Worm (Caenorhabditis elegans) whole organism, L3 larva: ENCODE results near the gene nhr-41.

Experiments used
- R02D3.7 ChIP-seq: fragments of 150-350 bp; optimal IDR thresholded peaks from 2 replicates; lab custom pipeline; 2014; ENCODE audit warnings: missing biosample characterization, missing genetic modification characterization
- ZK546.5 ChIP-seq: sonication (generic microtip); optimal IDR thresholded peaks from 2 replicates; lab custom pipeline; 2017; ENCODE audit warnings: missing biosample characterization, missing genetic modification characterization
- aly-2 ChIP-seq: fragments of 150-350 bp; optimal IDR thresholded peaks from 2 replicates; lab custom pipeline; 2014; ENCODE audit warnings: missing biosample characterization, missing genetic modification characterization
- ama-1 ChIP-seq: fragments of 150-350 bp; optimal IDR thresholded peaks from 2 replicates; lab custom pipeline; 2018
- ceh-16 ChIP-seq: sonication (generic microtip); optimal IDR thresholded peaks from 2 replicates; lab custom pipeline; 2017; ENCODE audit warnings: missing biosample characterization, missing genetic modification characterization
- ceh-28 ChIP-seq: fragments of 150-350 bp; optimal IDR thresholded peaks from 2 replicates; lab custom pipeline; 2014; ENCODE audit warnings: missing biosample characterization, missing genetic modification reagents, missing genetic modification characterization
- ceh-82 ChIP-seq: fragments of 150-350 bp; optimal IDR thresholded peaks from 2 replicates; lab custom pipeline; 2014; ENCODE audit warnings: missing biosample characterization, missing genetic modification characterization
- daf-12 ChIP-seq: fragments of 150-350 bp; optimal IDR thresholded peaks from 2 replicates; lab custom pipeline; 2014; ENCODE audit warnings: missing biosample characterization, missing genetic modification reagents, missing genetic modification characterization
- egl-27 ChIP-seq: sonication (generic microtip); optimal IDR thresholded peaks from 4 replicates; lab custom pipeline; 2017; ENCODE audit warnings: missing biosample characterization, missing genetic modification reagents, missing genetic modification characterization
- elt-2 ChIP-seq: sonication (generic microtip); optimal IDR thresholded peaks from 2 replicates; lab custom pipeline; 2016; ENCODE audit warnings: missing genetic modification reagents, mild to moderate bottlenecking, missing genetic modification characterization, missing compliant biosample characterization
- elt-3 ChIP-seq, 3 experiments: fragments of 150-350 bp in 1 of 3; sonication (generic microtip) in 2 of 3; optimal IDR thresholded peaks; 2 replicates in 2 of 3; 4 replicates in 1 of 3; lab custom pipeline; 2014 to 2017; ENCODE audit warnings: missing biosample characterization in 3 of 3, missing genetic modification characterization in 3 of 3
- eor-1 ChIP-seq, 2 experiments: fragments of 150-350 bp; optimal IDR thresholded peaks; 2 replicates each; lab custom pipeline; 2014 to 2018; ENCODE audit warnings: missing biosample characterization in 2 of 2, missing genetic modification characterization in 2 of 2
- fkh-10 ChIP-seq: sonication (generic microtip); optimal IDR thresholded peaks from 2 replicates; lab custom pipeline; 2017; ENCODE audit warnings: missing biosample characterization, missing genetic modification reagents, missing genetic modification characterization
- fkh-2 ChIP-seq: fragments of 150-350 bp; optimal IDR thresholded peaks from 2 replicates; lab custom pipeline; 2014; ENCODE audit warnings: missing biosample characterization, missing genetic modification reagents, missing genetic modification characterization
- fos-1 ChIP-seq: fragments of 150-350 bp; optimal IDR thresholded peaks from 2 replicates; lab custom pipeline; 2014; ENCODE audit warnings: missing biosample characterization, missing genetic modification characterization
- jun-1 ChIP-seq: fragments of 150-350 bp; optimal IDR thresholded peaks from 2 replicates; lab custom pipeline; 2014; ENCODE audit warnings: missing biosample characterization, missing genetic modification reagents, missing genetic modification characterization
- lin-15B ChIP-seq: fragments of 150-350 bp; optimal IDR thresholded peaks from 2 replicates; lab custom pipeline; 2014; ENCODE audit warnings: missing biosample characterization, missing genetic modification characterization
- lin-39 ChIP-seq: fragments of 150-350 bp; optimal IDR thresholded peaks from 2 replicates; lab custom pipeline; 2018; ENCODE audit warnings: missing biosample characterization, missing genetic modification reagents, missing genetic modification characterization
- lsy-12 ChIP-seq: sonication (generic microtip); optimal IDR thresholded peaks from 2 replicates; lab custom pipeline; 2016; ENCODE audit warnings: mild to moderate bottlenecking, missing genetic modification characterization, missing compliant biosample characterization
- mdl-1 ChIP-seq: fragments of 150-350 bp; optimal IDR thresholded peaks from 2 replicates; lab custom pipeline; 2014; ENCODE audit warnings: missing biosample characterization, missing genetic modification characterization
- mml-1 ChIP-seq: fragments of 150-350 bp; sonication (generic microtip); optimal IDR thresholded peaks from 3 replicates; lab custom pipeline; 2014; ENCODE audit warnings: missing biosample characterization, missing genetic modification characterization
- nfya-1 ChIP-seq: sonication (generic microtip); optimal IDR thresholded peaks from 2 replicates; lab custom pipeline; 2017; ENCODE audit warnings: missing genetic modification characterization, mild to moderate bottlenecking, missing compliant biosample characterization, antibody characterized with exemption, moderate library complexity; ENCODE audit not compliant: insufficient read depth
- nhr-11 ChIP-seq: fragments of 150-350 bp; optimal IDR thresholded peaks from 2 replicates; lab custom pipeline; 2014; ENCODE audit warnings: missing biosample characterization, missing genetic modification characterization
- nhr-12 ChIP-seq: fragments of 150-350 bp; optimal IDR thresholded peaks from 2 replicates; lab custom pipeline; 2014; ENCODE audit warnings: missing biosample characterization, missing genetic modification characterization
- nhr-23 ChIP-seq: fragments of 150-350 bp; optimal IDR thresholded peaks from 2 replicates; lab custom pipeline; 2014; ENCODE audit warnings: missing biosample characterization, missing genetic modification reagents, missing genetic modification characterization
- nhr-25 ChIP-seq: sonication (generic microtip); optimal IDR thresholded peaks from 2 replicates; lab custom pipeline; 2017; ENCODE audit warnings: missing biosample characterization, missing genetic modification characterization
- nhr-28 ChIP-seq: fragments of 150-350 bp; optimal IDR thresholded peaks from 2 replicates; lab custom pipeline; 2014; ENCODE audit warnings: missing biosample characterization, missing genetic modification characterization
- nhr-43 ChIP-seq: sonication (generic microtip); optimal IDR thresholded peaks from 2 replicates; lab custom pipeline; 2016; ENCODE audit warnings: mild to moderate bottlenecking, missing genetic modification characterization, missing compliant biosample characterization; ENCODE audit not compliant: poor library complexity, severe bottlenecking
- nhr-67 ChIP-seq: fragments of 150-350 bp; optimal IDR thresholded peaks from 2 replicates; lab custom pipeline; 2014; ENCODE audit warnings: missing biosample characterization, missing genetic modification characterization
- nhr-76 ChIP-seq: fragments of 150-350 bp; sonication (generic microtip); optimal IDR thresholded peaks from 5 replicates; lab custom pipeline; 2014; ENCODE audit warnings: missing biosample characterization, missing genetic modification characterization
- pha-4 ChIP-seq: fragments of 150-350 bp; optimal IDR thresholded peaks from 2 replicates; lab custom pipeline; 2014; ENCODE audit warnings: missing biosample characterization, missing genetic modification reagents, missing genetic modification characterization
- pqm-1 ChIP-seq: fragments of 150-350 bp; optimal IDR thresholded peaks from 2 replicates; lab custom pipeline; 2017; ENCODE audit warnings: missing biosample characterization, missing genetic modification characterization, inconsistent platforms
- skn-1 ChIP-seq: fragments of 150-350 bp; optimal IDR thresholded peaks from 2 replicates; lab custom pipeline; 2014; ENCODE audit warnings: missing biosample characterization, missing genetic modification characterization
- snpc-4 ChIP-seq: fragments of 150-350 bp; optimal IDR thresholded peaks from 2 replicates; lab custom pipeline; 2014; ENCODE audit warnings: missing biosample characterization, missing genetic modification characterization
- tbx-2 ChIP-seq: sonication (generic microtip); optimal IDR thresholded peaks from 2 replicates; lab custom pipeline; 2016; ENCODE audit warnings: mild to moderate bottlenecking, missing genetic modification characterization, missing compliant biosample characterization
- unc-39 ChIP-seq: sonication (generic microtip); optimal IDR thresholded peaks from 4 replicates; lab custom pipeline; 2017; ENCODE audit warnings: missing biosample characterization, missing genetic modification characterization
- unc-62 ChIP-seq: fragments of 150-350 bp; sonication (generic microtip); optimal IDR thresholded peaks from 4 replicates; lab custom pipeline; 2014; ENCODE audit warnings: missing biosample characterization, missing genetic modification reagents, missing genetic modification characterization
- ztf-4 ChIP-seq: fragments of 150-350 bp; optimal IDR thresholded peaks from 2 replicates; lab custom pipeline; 2014; ENCODE audit warnings: missing biosample characterization, missing genetic modification characterization

Gene nhr-41

ce11 chrIV:1390102-1390501 is 4.1 kb downstream of the nhr-41 start:
- TF ChIP-seq skn-1 (no peak), fos-1 (no peak), egl-27 (no peak), lin-15B (no peak), nhr-23 (tag; lab: Kevin White, UChicago) (no peak), mdl-1 (tag; lab: Kevin White, UChicago) (no peak), ceh-82 (tag; lab: Kevin White, UChicago) (no peak), nhr-67 (tag; lab: Kevin White, UChicago) (no peak), ztf-4 (tag; lab: Kevin White, UChicago) (no peak), mml-1 (tag; lab: Kevin White, UChicago) (no peak), nhr-11 (tag; lab: Kevin White, UChicago) (no peak), lin-39 (tag; lab: Kevin White, UChicago) (no peak), eor-1 (tag; optimal IDR thresholded peaks at IDR 0.05; lab: Kevin White, UChicago) (no peak), nhr-43 (tag; lab: Kevin White, UChicago) (no peak), pha-4 (tag; lab: Kevin White, UChicago) (no peak), R02D3.7 (tag; lab: Kevin White, UChicago) (no peak), fkh-10 (GFP tag; lab: Kevin White, UChicago) (no peak), lsy-12 (tag; lab: Kevin White, UChicago) (no peak), daf-12 (no peak), ZK546.5 (tag; lab: Kevin White, UChicago) (no peak)

ce11 chrIV:1391446-1391845 is 5.4 kb downstream of the nhr-41 start:
- TF ChIP-seq mdl-1 (tag; lab: Kevin White, UChicago), result no peak
- no peak for TF ChIP-seq elt-2 (tag; lab: Kevin White, UChicago)
- no peak for TF ChIP-seq nfya-1 (tag; lab: Kevin White, UChicago)
- TF ChIP-seq ceh-16 (tag; lab: Kevin White, UChicago), result no peak
- TF ChIP-seq nhr-43 (tag; lab: Kevin White, UChicago), result no peak
- TF ChIP-seq ceh-82 (tag; lab: Kevin White, UChicago), result no peak
- no peak for TF ChIP-seq unc-62
- no peak for TF ChIP-seq ama-1
- TF ChIP-seq ceh-28 (tag; lab: Kevin White, UChicago), result no peak
- TF ChIP-seq jun-1 (tag; lab: Kevin White, UChicago), result no peak
- no peak for TF ChIP-seq nhr-23 (tag; lab: Kevin White, UChicago)
- TF ChIP-seq fkh-10 (GFP tag; lab: Kevin White, UChicago), result no peak
- TF ChIP-seq lin-15B, result no peak
- no peak for TF ChIP-seq unc-39 (tag; lab: Kevin White, UChicago)
- no peak for TF ChIP-seq daf-12
- no peak for TF ChIP-seq nhr-12
- no peak for TF ChIP-seq ztf-4 (tag; lab: Kevin White, UChicago)
- TF ChIP-seq fkh-2, result no peak
- TF ChIP-seq, all 47 proteins: peak for 0

ce11 chrIV:1394077-1394476 is 8.1 kb downstream of the nhr-41 start:
- TF ChIP-seq ceh-28 (tag; lab: Kevin White, UChicago) (no peak), nhr-11 (tag; lab: Kevin White, UChicago) (no peak), nhr-28 (tag; lab: Kevin White, UChicago) (no peak), R02D3.7 (tag; lab: Kevin White, UChicago) (no peak)

ce11 chrIV:1397895-1398294 is 11.9 kb downstream of the nhr-41 start:
- TF ChIP-seq ceh-82 (tag; lab: Kevin White, UChicago), result no peak
- TF ChIP-seq lin-15B, result no peak
- no peak for TF ChIP-seq pqm-1 (tag; lab: Kevin White, UChicago)
- TF ChIP-seq lsy-12 (tag; lab: Kevin White, UChicago), result no peak
- TF ChIP-seq ama-1, result no peak
- no peak for TF ChIP-seq ztf-4 (tag; lab: Kevin White, UChicago)
- no peak for TF ChIP-seq lin-39 (tag; lab: Kevin White, UChicago)
- no peak for TF ChIP-seq elt-3 (tag; optimal IDR thresholded peaks at IDR 0.05; lab: Kevin White, UChicago)
- no peak for TF ChIP-seq tbx-2
- TF ChIP-seq elt-2 (tag; lab: Kevin White, UChicago), result no peak
- no peak for TF ChIP-seq nhr-25 (tag; lab: Kevin White, UChicago)
- TF ChIP-seq mdl-1 (tag; lab: Kevin White, UChicago), result no peak
- no peak for TF ChIP-seq nhr-23 (tag; lab: Kevin White, UChicago)
- TF ChIP-seq aly-2, result no peak
- no peak for TF ChIP-seq nhr-76 (tag; lab: Kevin White, UChicago)
- no peak for TF ChIP-seq snpc-4 (tag; lab: Kevin White, UChicago)
- TF ChIP-seq nhr-67 (tag; lab: Kevin White, UChicago), result no peak
